Worm (Caenorhabditis elegans): Measurements from ENCODE around the gene swsn-3.

swsn-3 gene

DNA sequence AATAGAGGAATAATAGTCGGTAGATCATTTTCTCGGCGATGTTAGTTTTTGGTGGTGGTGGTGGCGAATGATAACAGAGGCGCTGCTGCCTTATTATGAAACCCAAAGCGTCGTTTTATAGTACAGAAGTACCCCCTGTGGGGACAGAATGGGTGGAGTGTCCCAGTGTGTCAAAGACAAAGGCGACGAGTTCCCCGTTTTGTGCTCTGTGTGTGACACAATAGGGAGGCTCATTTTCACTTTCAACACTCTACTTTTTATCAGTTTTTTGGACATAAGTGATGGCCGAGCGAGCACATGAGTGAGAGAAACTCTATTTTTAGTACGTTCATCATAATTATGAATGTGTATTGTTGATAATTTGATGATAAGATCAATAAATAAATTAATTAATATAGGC lies 7.8 kb downstream of the swsn-3 start, which contains the start of gene pho-9 (continued):
- peak; percentile 17 for TF ChIP-seq mep-1 (tag; optimal IDR thresholded peaks at IDR 0.05)
- TF ChIP-seq hlh-30 (tag; optimal IDR thresholded peaks at IDR 0.05; ENCODE audit: insufficient read depth), result peak; percentile 42

DNA sequence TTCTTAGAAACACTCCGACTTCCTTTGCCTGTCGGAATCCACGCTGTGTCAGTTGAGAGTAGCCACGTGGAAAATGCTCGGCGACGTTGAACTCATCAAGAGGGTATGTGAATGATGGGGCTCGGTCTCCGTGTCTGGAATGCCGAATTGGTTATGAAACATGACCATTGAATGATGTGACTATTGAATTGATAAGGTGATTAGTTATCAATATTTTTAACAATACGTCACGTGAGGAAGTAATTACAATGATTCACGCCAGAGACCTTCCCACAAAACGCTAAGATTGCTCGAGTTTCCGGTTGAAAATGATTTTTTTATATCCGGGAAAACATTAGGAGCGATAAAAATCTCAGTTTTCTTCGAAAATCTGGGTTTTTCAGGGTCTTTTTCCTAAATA lies 9.2 kb downstream of the swsn-3 start:
- TF ChIP-seq pqm-1 (tag; optimal IDR thresholded peaks at IDR 0.05) (peak; percentile 31), madf-5 (GFP tag; IDR thresholded peaks at IDR 0.05) (no peak), skn-1 (tag; optimal IDR thresholded peaks at IDR 0.05) (no peak), spr-3 (GFP tag; optimal IDR thresholded peaks at IDR 0.05) (no peak), dmd-8 (GFP tag; IDR thresholded peaks at IDR 0.05) (no peak), nhr-28 (tag; optimal IDR thresholded peaks at IDR 0.05) (peak; percentile 49), unc-62 (GFP tag; optimal IDR thresholded peaks at IDR 0.05 in 1 of 2) (no peak), unc-62 (tag; optimal IDR thresholded peaks at IDR 0.05) (no peak), hlh-30 (tag; optimal IDR thresholded peaks at IDR 0.05; ENCODE audit: insufficient read depth) (peak; percentile 7), snpc-4 (tag; optimal IDR thresholded peaks at IDR 0.05) (no peak), daf-16 (GFP tag; optimal IDR thresholded peaks at IDR 0.05) (no peak), daf-16 (tag; optimal IDR thresholded peaks at IDR 0.05) (peak; percentile 17), spr-1 (tag; optimal IDR thresholded peaks at IDR 0.05) (no peak), lin-38 (GFP tag; IDR thresholded peaks at IDR 0.05) (peak; percentile 21; the same call in 1 of the 2 replicates), hlh-11 (tag; optimal IDR thresholded peaks at IDR 0.05) (peak; percentile 23), ces-1 (GFP tag; optimal IDR thresholded peaks at IDR 0.05) (no peak), ceh-20 (GFP tag; IDR thresholded peaks at IDR 0.05) (no peak), dmd-6 (GFP tag; IDR thresholded peaks at IDR 0.05) (peak; percentile 46; the same call in 1 of the 2 replicates), ceh-82 (tag; optimal IDR thresholded peaks at IDR 0.05) (no peak), nhr-42 (GFP tag; IDR thresholded peaks at IDR 0.05) (no peak)

DNA sequence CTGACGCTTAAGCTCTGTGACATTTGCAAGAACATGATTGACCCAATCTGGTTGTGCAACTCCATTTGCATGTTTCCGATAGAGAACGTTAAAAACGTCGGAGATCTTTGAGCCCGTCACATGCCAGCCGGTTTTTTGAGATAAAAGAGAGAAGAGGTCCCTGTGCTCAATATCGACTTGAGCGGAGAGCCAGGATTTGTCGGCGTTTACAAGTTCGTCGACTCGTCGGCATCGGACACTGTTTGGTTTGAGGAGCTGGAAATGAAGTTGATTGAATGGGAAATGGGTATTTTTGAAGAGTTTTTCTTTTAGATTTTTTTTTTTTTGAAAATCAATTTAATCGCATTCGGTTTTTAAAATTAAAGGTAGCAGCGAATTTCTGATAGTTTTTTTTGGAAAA lies 10.4 kb downstream of the swsn-3 start:
- TF ChIP-seq mdt-29 (GFP tag; IDR thresholded peaks at IDR 0.05), result no peak
- TF ChIP-seq unc-39 (tag; optimal IDR thresholded peaks at IDR 0.05), result no peak
- no peak for TF ChIP-seq spr-1 (tag; optimal IDR thresholded peaks at IDR 0.05)
- no peak for TF ChIP-seq nhr-111 (GFP tag; optimal IDR thresholded peaks at IDR 0.05)
- no peak for TF ChIP-seq madf-9 (GFP tag; conservative IDR thresholded peaks at IDR 0.05)
- peak; percentile 53 for TF ChIP-seq aha-1 (tag)
- no peak for TF ChIP-seq nhr-6 (tag; optimal IDR thresholded peaks at IDR 0.05)

DNA sequence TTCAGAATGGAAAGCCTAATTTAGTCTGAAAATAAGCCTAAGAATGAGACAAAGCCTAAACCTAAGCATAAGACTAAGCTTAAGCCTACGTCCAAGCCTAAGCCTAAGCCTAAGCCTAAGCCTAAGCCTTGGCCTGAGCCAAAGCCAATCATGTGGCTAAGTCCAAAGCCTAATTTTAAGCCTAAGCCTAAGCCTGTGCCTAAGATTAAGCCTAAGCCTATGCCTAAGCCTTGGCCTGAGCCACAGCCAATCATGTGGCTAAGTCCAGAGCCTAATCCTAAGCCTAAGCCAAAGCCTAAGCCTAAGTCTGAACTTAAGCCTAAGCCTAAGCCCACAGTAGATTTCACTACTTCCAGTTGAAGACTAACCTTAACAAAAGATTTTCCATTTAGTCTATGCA lies 11.0 kb downstream of the swsn-3 start:
- TF ChIP-seq madf-9 (GFP tag; conservative IDR thresholded peaks at IDR 0.05) (0 out of 2 replicates have a peak, but pooled peaks have one; percentile 7), tra-1 (GFP tag; IDR thresholded peaks at IDR 0.05) (no peak), zag-1 (tag; optimal IDR thresholded peaks at IDR 0.05) (no peak), ZK337.2 (GFP tag; IDR thresholded peaks at IDR 0.05) (no peak), Y105C5A.15 (GFP tag; IDR thresholded peaks at IDR 0.05) (0 out of 2 replicates have a peak, but pooled peaks have one; percentile 34), D1046.2 (GFP tag; IDR thresholded peaks at IDR 0.05) (no peak)

DNA sequence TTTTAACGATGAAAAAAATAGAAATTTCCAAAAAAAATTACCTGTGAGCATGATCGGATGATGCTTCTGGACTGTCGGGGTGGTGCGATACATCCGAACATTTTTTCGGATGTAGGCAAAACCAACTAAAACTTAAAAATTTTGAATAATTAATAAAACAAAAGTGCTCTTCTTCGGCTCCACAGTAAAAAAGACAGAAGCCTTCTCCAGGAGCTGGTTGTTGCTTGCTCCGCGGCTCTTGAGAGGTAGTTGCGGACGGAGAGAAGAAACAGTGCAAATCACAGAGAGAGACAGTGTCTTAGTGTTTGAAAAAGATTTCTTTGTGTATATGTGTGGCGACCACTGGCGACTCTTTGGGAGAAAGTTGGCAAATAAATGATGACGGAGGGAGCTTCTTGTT lies 12.2 kb downstream of the swsn-3 start, which contains the start of gene gldi-9:
TSS of gene gldi-9 (minus strand) at position 101 of the 400 bp plus-strand sequence.
- TF ChIP-seq ceh-20 (GFP tag; IDR thresholded peaks at IDR 0.05), result no peak

DNA sequence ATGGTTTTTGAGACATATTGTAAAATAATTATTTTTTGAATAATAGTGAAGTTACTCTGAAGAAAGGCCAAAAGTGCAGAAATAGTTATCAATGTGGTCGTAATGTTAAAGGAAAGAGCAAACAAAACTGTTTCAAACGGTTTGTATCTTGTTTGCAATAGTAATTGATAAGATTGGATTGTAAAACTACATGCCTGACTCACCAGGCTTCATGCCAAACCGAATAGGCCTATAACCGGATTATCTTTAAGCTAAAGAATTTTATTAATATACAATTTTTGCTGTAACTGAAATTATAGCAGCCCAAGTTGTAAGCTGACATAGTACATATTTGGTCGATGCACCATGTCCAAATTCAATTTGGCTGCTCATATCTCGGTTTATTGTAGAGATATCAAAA lies 21.9 kb downstream of the swsn-3 start, which contains the start of gene Y71H2AM.14:
TSS of gene Y71H2AM.14 (minus strand) at position 101 of the 400 bp plus-strand sequence.
- TF ChIP-seq unc-130 (GFP tag; optimal IDR thresholded peaks at IDR 0.05) (no peak), pqm-1 (tag; optimal IDR thresholded peaks at IDR 0.05) (peak; percentile 43), nhr-25 (tag; optimal IDR thresholded peaks at IDR 0.05; ENCODE audit: borderline replicate concordance, insufficient read depth) (no peak), nhr-42 (GFP tag; IDR thresholded peaks at IDR 0.05) (no peak), lim-7 (GFP tag; IDR thresholded peaks at IDR 0.05) (no peak)
